Worm (Caenorhabditis elegans) whole organism, young adult: ENCODE results near the gene spin-4.

ENCODE experiments used
- D2030.7 ChIP-seq: fragments of 200-800 bp; sonication (Bioruptor generic); IDR thresholded peaks from 2 replicates; pipeline ENCODE4 v1.3.6; 2022; ENCODE audit warnings: missing genetic modification reagents, missing genetic modification characterization, missing compliant biosample characterization
- F55B11.4 ChIP-seq: sonication (generic microtip); optimal IDR thresholded peaks from 2 replicates; lab custom pipeline; 2016; ENCODE audit warnings: missing compliant biosample characterization, missing genetic modification characterization, borderline replicate concordance; ENCODE audit not compliant: insufficient read depth
- ama-1 ChIP-seq, 3 experiments: fragments of 150-350 bp in 1 of 3; sonication (generic microtip) in 2 of 3; optimal IDR thresholded peaks; 2 replicates each; lab custom pipeline; 2014 to 2018; ENCODE audit warnings: missing biosample characterization in 2 of 3, missing genetic modification characterization in 2 of 3, missing genetic modification reagents in 2 of 3
- fkh-3 ChIP-seq: sonication (generic microtip); optimal IDR thresholded peaks from 2 replicates; lab custom pipeline; 2016; ENCODE audit warnings: mild to moderate bottlenecking, missing genetic modification characterization, missing compliant biosample characterization
- sdz-38 ChIP-seq: sonication (generic microtip); optimal IDR thresholded peaks from 2 replicates; lab custom pipeline; 2016; ENCODE audit warnings: missing genotype, missing genetic modification characterization, missing compliant biosample characterization
- snpc-4 ChIP-seq, 5 experiments: fragments of 150-350 bp in 1 of 5; sonication (generic microtip) in 4 of 5; optimal IDR thresholded peaks; 2 replicates each; lab custom pipeline; 2014 to 2018; ENCODE audit warnings: missing genetic modification characterization in 5 of 5, missing biosample characterization in 3 of 5, antibody characterized with exemption in 2 of 5, mild to moderate bottlenecking in 2 of 5, missing compliant biosample characterization in 2 of 5, missing genotype in 2 of 5, moderate library complexity in 2 of 5, missing genetic modification reagents in 1 of 5
- ztf-18 ChIP-seq: sonication (generic microtip); optimal IDR thresholded peaks from 2 replicates; lab custom pipeline; 2016; ENCODE audit warnings: missing genotype, mild to moderate bottlenecking, missing genetic modification characterization, missing compliant biosample characterization
- ztf-25 ChIP-seq: fragments of 200-800 bp; sonication (Bioruptor generic); IDR thresholded peaks from 2 replicates; pipeline ENCODE4 v1.3.6; 2022; ENCODE audit warnings: missing genetic modification reagents, missing genetic modification characterization, missing compliant biosample characterization

- TF ChIP-seq ztf-25 (no peak), D2030.7 (GFP tag; lab: Robert Waterston, UW) (peak; percentile 22; the same call in 1 of the 2 replicates), ama-1 (optimal IDR thresholded peaks at IDR 0.05; lab: Kevin White, UChicago) (no peak), ama-1 (GFP tag; optimal IDR thresholded peaks at IDR 0.05; lab: Kevin White, UChicago) (no peak), snpc-4 (GFP tag; optimal IDR thresholded peaks at IDR 0.05; lab: Kevin White, UChicago) (no peak), snpc-4 (tag; optimal IDR thresholded peaks at IDR 0.05; lab: Kevin White, UChicago) (no peak), ztf-18 (no peak), sdz-38 (tag; lab: Kevin White, UChicago) (no peak), F55B11.4 (tag; lab: Kevin White, UChicago) (no peak), fkh-3 (no peak)
Observed at ce11 chrIII:12743515-12743914, 55.4 kb downstream of the spin-4 start.
